Worm (Caenorhabditis elegans) whole organism, L4 larva: ENCODE measurements around the gene his-38.

Source experiments
- D1046.2 ChIP-seq: fragments of 200-800 bp; sonication (Bioruptor generic); IDR thresholded peaks from 2 replicates; pipeline ENCODE4 v1.3.6; 2022; ENCODE audit warnings: missing genetic modification characterization, missing compliant biosample characterization
- F44E2.7 ChIP-seq: fragments of 200-800 bp; sonication (Bioruptor generic); IDR thresholded peaks from 2 replicates; pipeline ENCODE4 v2.1.2; 2022; ENCODE audit warnings: missing genetic modification characterization, missing compliant biosample characterization
- T20F7.1 ChIP-seq: fragments of 200-800 bp; sonication (Bioruptor generic); optimal IDR thresholded peaks from 2 replicates; lab custom pipeline; 2018; ENCODE audit warnings: mild to moderate bottlenecking, missing genetic modification characterization, missing compliant biosample characterization
- Y105C5A.15 ChIP-seq: fragments of 200-800 bp; sonication (Bioruptor generic); IDR thresholded peaks from 2 replicates; pipeline ENCODE4 v1.3.6; 2022; ENCODE audit warnings: missing genetic modification characterization, missing compliant biosample characterization
- Y5F2A.4 ChIP-seq: fragments of 200-800 bp; sonication (Bioruptor generic); optimal IDR thresholded peaks from 2 replicates; lab custom pipeline; 2018; ENCODE audit warnings: mild to moderate bottlenecking, missing genetic modification characterization, missing compliant biosample characterization
- aha-1 ChIP-seq: fragments of 150-350 bp; peaks from one replicate; lab custom pipeline; 2014; ENCODE audit warnings: missing biosample characterization, missing genetic modification characterization
- ama-1 ChIP-seq: fragments of 150-350 bp; optimal IDR thresholded peaks from 2 replicates; lab custom pipeline; 2014; ENCODE audit warnings: inconsistent platforms, mixed read lengths
- arid-1 ChIP-seq: fragments of 200-800 bp; sonication (Bioruptor generic); conservative IDR thresholded peaks from 2 replicates; pipeline ENCODE4 v1.3.6; 2022; ENCODE audit warnings: missing genetic modification reagents, missing genetic modification characterization, missing compliant biosample characterization
- ceh-20 ChIP-seq: fragments of 200-800 bp; sonication (Bioruptor generic); IDR thresholded peaks from 2 replicates; pipeline ENCODE4 v1.3.6; 2022; ENCODE audit warnings: missing genetic modification reagents, missing genetic modification characterization, missing compliant biosample characterization
- ceh-82 ChIP-seq: sonication (generic microtip); optimal IDR thresholded peaks from 2 replicates; lab custom pipeline; 2017; ENCODE audit warnings: missing biosample characterization, missing genetic modification characterization
- ctbp-1 ChIP-seq: fragments of 200-800 bp; sonication (Bioruptor generic); IDR thresholded peaks from 2 replicates; pipeline ENCODE4 v1.3.6; 2022; ENCODE audit warnings: missing genetic modification reagents, missing genetic modification characterization, missing compliant biosample characterization
- daf-12 ChIP-seq: fragments of 150-350 bp; optimal IDR thresholded peaks from 2 replicates; lab custom pipeline; 2014; ENCODE audit warnings: missing biosample characterization, missing genetic modification reagents, missing genetic modification characterization
- daf-16 ChIP-seq, 3 experiments: sonication (generic microtip); optimal IDR thresholded peaks; 2 replicates each; lab custom pipeline; 2016 to 2017; ENCODE audit warnings: missing genetic modification characterization in 3 of 3, missing genetic modification reagents in 3 of 3, mild to moderate bottlenecking in 2 of 3, missing compliant biosample characterization in 2 of 3, missing biosample characterization in 1 of 3, moderate library complexity in 1 of 3
- daf-19 ChIP-seq: fragments of 200-800 bp; sonication (Bioruptor generic); conservative IDR thresholded peaks from 2 replicates; pipeline ENCODE4 v1.3.6; 2022; ENCODE audit warnings: missing genetic modification characterization, missing compliant biosample characterization
- dmd-6 ChIP-seq: fragments of 200-800 bp; sonication (Bioruptor generic); IDR thresholded peaks from 2 replicates; pipeline ENCODE4 v1.3.6; 2022; ENCODE audit warnings: missing genetic modification reagents, missing genetic modification characterization, missing compliant biosample characterization
- dmd-9 ChIP-seq: fragments of 200-800 bp; sonication (Bioruptor generic); IDR thresholded peaks from 2 replicates; pipeline ENCODE4 v1.3.6; 2022; ENCODE audit warnings: missing genetic modification reagents, missing genetic modification characterization, missing compliant biosample characterization
- dve-1 ChIP-seq: sonication (generic microtip); optimal IDR thresholded peaks from 2 replicates; lab custom pipeline; 2017; ENCODE audit warnings: antibody characterized with exemption, mild to moderate bottlenecking, missing genetic modification characterization, missing compliant biosample characterization; ENCODE audit not compliant: insufficient read depth
- egl-27 ChIP-seq: sonication (generic microtip); optimal IDR thresholded peaks from 3 replicates; lab custom pipeline; 2017; ENCODE audit warnings: missing biosample characterization, missing genetic modification reagents, missing genetic modification characterization
- gei-8 ChIP-seq: fragments of 200-800 bp; sonication (Bioruptor generic); optimal IDR thresholded peaks from 2 replicates; lab custom pipeline; 2018; ENCODE audit warnings: mild to moderate bottlenecking, missing genetic modification characterization, missing compliant biosample characterization
- hlh-30 ChIP-seq: sonication (generic microtip); optimal IDR thresholded peaks from 2 replicates; lab custom pipeline; 2017; ENCODE audit warnings: antibody characterized with exemption, mild to moderate bottlenecking, missing genetic modification characterization, missing compliant biosample characterization; ENCODE audit not compliant: insufficient read depth
- lin-13 ChIP-seq: fragments of 150-350 bp; optimal IDR thresholded peaks from 2 replicates; lab custom pipeline; 2014; ENCODE audit warnings: missing biosample characterization, missing genetic modification reagents, missing genetic modification characterization
- lir-3 ChIP-seq: sonication (generic microtip); optimal IDR thresholded peaks from 2 replicates; lab custom pipeline; 2016; ENCODE audit warnings: mild to moderate bottlenecking, missing genetic modification characterization, missing compliant biosample characterization
- madf-5 ChIP-seq, 2 experiments: fragments of 200-800 bp; sonication (Bioruptor generic); IDR thresholded peaks; 2 replicates each; pipeline ENCODE4 v1.3.6; 2022; ENCODE audit warnings: missing compliant biosample characterization in 2 of 2, missing genetic modification characterization in 2 of 2
- madf-9 ChIP-seq: fragments of 200-800 bp; sonication (Bioruptor generic); conservative IDR thresholded peaks from 2 replicates; pipeline ENCODE4 v1.3.6; 2022; ENCODE audit warnings: missing genetic modification reagents, missing genetic modification characterization, missing compliant biosample characterization
- mes-2 ChIP-seq: sonication (generic microtip); optimal IDR thresholded peaks from 2 replicates; lab custom pipeline; 2016; ENCODE audit warnings: missing genotype, mild to moderate bottlenecking, missing genetic modification characterization, missing compliant biosample characterization; ENCODE audit not compliant: poor library complexity, severe bottlenecking
- nhr-10 ChIP-seq: fragments of 150-350 bp; optimal IDR thresholded peaks from 2 replicates; lab custom pipeline; 2014; ENCODE audit warnings: missing biosample characterization, missing genetic modification characterization
- nhr-102 ChIP-seq: sonication (generic microtip); optimal IDR thresholded peaks from 2 replicates; lab custom pipeline; 2016; ENCODE audit warnings: mild to moderate bottlenecking, missing genetic modification characterization, moderate library complexity, missing compliant biosample characterization
- nhr-11 ChIP-seq: fragments of 150-350 bp; optimal IDR thresholded peaks from 2 replicates; lab custom pipeline; 2014; ENCODE audit warnings: missing biosample characterization, missing genetic modification characterization
- nhr-237 ChIP-seq: sonication (generic microtip); optimal IDR thresholded peaks from 2 replicates; lab custom pipeline; 2017; ENCODE audit warnings: missing biosample characterization, missing genetic modification characterization
- nhr-25 ChIP-seq: sonication (generic microtip); optimal IDR thresholded peaks from 2 replicates; lab custom pipeline; 2017; ENCODE audit warnings: missing genetic modification characterization, mild to moderate bottlenecking, missing compliant biosample characterization, antibody characterized with exemption, moderate library complexity, borderline replicate concordance; ENCODE audit not compliant: insufficient read depth
- nhr-28 ChIP-seq: fragments of 150-350 bp; optimal IDR thresholded peaks from 2 replicates; lab custom pipeline; 2014; ENCODE audit warnings: missing biosample characterization, missing genetic modification characterization
- nhr-41 ChIP-seq: fragments of 200-800 bp; sonication (Bioruptor generic); IDR thresholded peaks from 2 replicates; pipeline ENCODE4 v1.3.6; 2022; ENCODE audit warnings: missing genetic modification reagents, missing genetic modification characterization, missing compliant biosample characterization
- nhr-42 ChIP-seq: fragments of 200-800 bp; sonication (Bioruptor generic); IDR thresholded peaks from 2 replicates; pipeline ENCODE4 v1.3.6; 2022; ENCODE audit warnings: missing genetic modification characterization, missing compliant biosample characterization
- nhr-6 ChIP-seq: fragments of 150-350 bp; optimal IDR thresholded peaks from 2 replicates; lab custom pipeline; 2014; ENCODE audit warnings: missing biosample characterization, missing genetic modification characterization
- nhr-77 ChIP-seq: fragments of 150-350 bp; optimal IDR thresholded peaks from 2 replicates; lab custom pipeline; 2014; ENCODE audit warnings: missing biosample characterization, missing genetic modification characterization
- php-3 ChIP-seq: fragments of 200-800 bp; sonication (Bioruptor generic); IDR thresholded peaks from 2 replicates; pipeline ENCODE4 v1.3.6; 2022; ENCODE audit warnings: missing genetic modification reagents, missing genetic modification characterization, missing compliant biosample characterization
- pqm-1 ChIP-seq: sonication (generic microtip); optimal IDR thresholded peaks from 2 replicates; lab custom pipeline; 2017; ENCODE audit warnings: missing biosample characterization, missing genetic modification characterization
- rbr-2 ChIP-seq: sonication (generic microtip); optimal IDR thresholded peaks from 2 replicates; lab custom pipeline; 2016; ENCODE audit warnings: missing genotype, missing genetic modification characterization, missing compliant biosample characterization
- saeg-2 ChIP-seq: fragments of 200-800 bp; sonication (Bioruptor generic); IDR thresholded peaks from 2 replicates; pipeline ENCODE4 v1.3.6; 2022; ENCODE audit warnings: missing genetic modification reagents, missing genetic modification characterization, missing compliant biosample characterization
- sdz-12 ChIP-seq: fragments of 200-800 bp; sonication (Bioruptor generic); optimal IDR thresholded peaks from 2 replicates; lab custom pipeline; 2018; ENCODE audit warnings: mild to moderate bottlenecking, missing genetic modification characterization, missing compliant biosample characterization
- set-16 ChIP-seq: fragments of 200-800 bp; sonication (Bioruptor generic); IDR thresholded peaks from 2 replicates; pipeline ENCODE4 v1.3.6; 2022; ENCODE audit warnings: missing genetic modification reagents, missing genetic modification characterization, missing compliant biosample characterization
- spr-3 ChIP-seq: fragments of 200-800 bp; sonication (Bioruptor generic); optimal IDR thresholded peaks from 2 replicates; lab custom pipeline; 2018; ENCODE audit warnings: mild to moderate bottlenecking, missing genetic modification characterization, missing compliant biosample characterization
- tra-1 ChIP-seq: fragments of 200-800 bp; sonication (Bioruptor generic); IDR thresholded peaks from 2 replicates; pipeline ENCODE4 v1.3.6; 2022; ENCODE audit warnings: missing genetic modification reagents, missing genetic modification characterization, missing compliant biosample characterization
- unc-130 ChIP-seq: sonication (generic microtip); optimal IDR thresholded peaks from 2 replicates; lab custom pipeline; 2016; ENCODE audit warnings: missing genetic modification reagents, missing genetic modification characterization, missing compliant biosample characterization
- zag-1 ChIP-seq: fragments of 150-350 bp; optimal IDR thresholded peaks from 2 replicates; lab custom pipeline; 2014; ENCODE audit warnings: missing biosample characterization, missing genetic modification characterization
- zfp-2 ChIP-seq: sonication (generic microtip); optimal IDR thresholded peaks from 2 replicates; lab custom pipeline; 2016; ENCODE audit warnings: mild to moderate bottlenecking, missing genetic modification characterization, missing compliant biosample characterization
- zfp-3 ChIP-seq: fragments of 200-800 bp; sonication (Bioruptor generic); conservative IDR thresholded peaks from 2 replicates; pipeline ENCODE4 v1.3.6; 2022; ENCODE audit warnings: missing genetic modification reagents, missing genetic modification characterization, missing compliant biosample characterization
- ztf-11 ChIP-seq: fragments of 150-350 bp; optimal IDR thresholded peaks from 2 replicates; lab custom pipeline; 2014; ENCODE audit warnings: missing biosample characterization, missing genetic modification characterization

Gene his-38

ce11 chrX:7305520-7306186, 4.0 kb downstream of the his-38 start, which contains the start of gene sur-5 (continued):
- TF ChIP-seq ceh-82 (tag; lab: Kevin White, UChicago) (no peak), F44E2.7 (GFP tag; lab: Robert Waterston, UW) (no peak), aha-1 (tag; lab: Kevin White, UChicago) (peak; percentile 62), arid-1 (GFP tag; lab: Robert Waterston, UW) (no peak), rbr-2 (no peak), lir-3 (no peak), nhr-102 (tag; lab: Kevin White, UChicago) (peak; percentile 52), gei-8 (GFP tag; lab: Kevin White, UChicago) (no peak), ama-1 (lab: Kevin White, UChicago) (no peak), nhr-42 (no peak), saeg-2 (no peak), zfp-2 (tag; lab: Kevin White, UChicago) (no peak), nhr-11 (tag; lab: Kevin White, UChicago) (no peak), nhr-25 (tag; lab: Kevin White, UChicago) (no peak), nhr-237 (tag; lab: Kevin White, UChicago) (no peak), sdz-12 (no peak), nhr-28 (tag; lab: Kevin White, UChicago) (peak; percentile 47), D1046.2 (GFP tag; lab: Robert Waterston, UW) (no peak), lin-13 (GFP tag; lab: Kevin White, UChicago) (no peak)

ce11 chrX:7303115-7303514, 6.6 kb downstream of the his-38 start:
- TF ChIP-seq madf-5 (GFP tag; IDR thresholded peaks at IDR 0.05; lab: Robert Waterston, UW) (no peak), saeg-2 (no peak), zfp-3 (GFP tag; lab: Robert Waterston, UW) (no peak), nhr-42 (no peak), php-3 (peak; percentile 47; the same call in 1 of the 2 replicates), mes-2 (no peak), Y5F2A.4 (no peak), T20F7.1 (no peak), daf-16 (GFP tag; optimal IDR thresholded peaks at IDR 0.05; lab: Kevin White, UChicago) (no peak), daf-16 (tag; optimal IDR thresholded peaks at IDR 0.05; lab: Kevin White, UChicago) (peak; percentile 46), nhr-41 (GFP tag; lab: Robert Waterston, UW) (no peak), egl-27 (tag; lab: Kevin White, UChicago) (no peak), pqm-1 (tag; lab: Kevin White, UChicago) (peak; percentile 48), set-16 (GFP tag; lab: Robert Waterston, UW) (no peak), unc-130 (GFP tag; lab: Kevin White, UChicago) (no peak), daf-12 (no peak), madf-9 (GFP tag; lab: Robert Waterston, UW) (no peak), zfp-2 (tag; lab: Kevin White, UChicago) (no peak), nhr-6 (tag; lab: Kevin White, UChicago) (no peak), nhr-77 (tag; lab: Kevin White, UChicago) (no peak), zag-1 (no peak), F44E2.7 (GFP tag; lab: Robert Waterston, UW) (no peak), ceh-20 (GFP tag; lab: Robert Waterston, UW) (no peak), hlh-30 (tag; lab: Kevin White, UChicago) (no peak), nhr-28 (tag; lab: Kevin White, UChicago) (no peak), daf-19 (GFP tag; lab: Robert Waterston, UW) (no peak), nhr-10 (tag; lab: Kevin White, UChicago) (no peak), tra-1 (GFP tag; lab: Robert Waterston, UW) (0 out of 2 replicates have a peak, but pooled peaks have one; percentile 7), spr-3 (no peak), ama-1 (lab: Kevin White, UChicago) (no peak), ztf-11 (tag; lab: Kevin White, UChicago) (no peak), Y105C5A.15 (GFP tag; lab: Robert Waterston, UW) (no peak), lir-3 (no peak), ctbp-1 (GFP tag; lab: Robert Waterston, UW) (no peak), dve-1 (peak; percentile 65), dmd-9 (GFP tag; lab: Robert Waterston, UW) (no peak), dmd-6 (GFP tag; lab: Robert Waterston, UW) (peak; percentile 54; the same call in 1 of the 2 replicates), D1046.2 (GFP tag; lab: Robert Waterston, UW) (no peak)
